Worm (Caenorhabditis elegans): ENCODE data around the gene pgap-2.

pgap-2 gene

ce11 chrIII:4703932-4704454 lies 1.3 kb upstream of the pgap-2 start, which contains the start of the genes clp-2 and mrpl-16 (continued):
- TF ChIP-seq C34B4.2 (tag; optimal IDR thresholded peaks at IDR 0.05) (no peak), C04F5.9 (tag; optimal IDR thresholded peaks at IDR 0.05) (no peak), elt-2 (tag; optimal IDR thresholded peaks at IDR 0.05) (no peak), aha-1 (tag; optimal IDR thresholded peaks at IDR 0.05) (no peak), nhr-28 (tag; optimal IDR thresholded peaks at IDR 0.05) (no peak), hlh-4 (tag; optimal IDR thresholded peaks at IDR 0.05) (no peak), rnt-1 (tag; optimal IDR thresholded peaks at IDR 0.05) (peak; percentile 34), mab-9 (GFP tag; IDR thresholded peaks at IDR 0.05) (no peak), alr-1 (tag; optimal IDR thresholded peaks at IDR 0.05; ENCODE audit: borderline replicate concordance) (no peak), snpc-4 (tag; optimal IDR thresholded peaks at IDR 0.05) (no peak), efl-3 (GFP tag; optimal IDR thresholded peaks at IDR 0.05) (no peak), sox-4 (tag; optimal IDR thresholded peaks at IDR 0.05) (no peak), F16B12.6 (tag; optimal IDR thresholded peaks at IDR 0.05) (peak; percentile 1), C16A3.4 (tag; optimal IDR thresholded peaks at IDR 0.05) (peak; percentile 10), nhr-19 (GFP tag; conservative IDR thresholded peaks at IDR 0.05) (no peak), nhr-84 (tag; optimal IDR thresholded peaks at IDR 0.05) (no peak), nhr-47 (tag; optimal IDR thresholded peaks at IDR 0.05) (peak; percentile 5), lin-15B (tag; optimal IDR thresholded peaks at IDR 0.05) (no peak), unc-98 (GFP tag; IDR thresholded peaks at IDR 0.05) (no peak), pax-3 (tag; optimal IDR thresholded peaks at IDR 0.05) (no peak), egl-27 (tag; optimal IDR thresholded peaks at IDR 0.05) (no peak), lin-39 (tag; optimal IDR thresholded peaks at IDR 0.05) (no peak), lin-13 (GFP tag; optimal IDR thresholded peaks at IDR 0.05) (no peak), efl-1 (optimal IDR thresholded peaks at IDR 0.05) (peak; percentile 42 to 58), efl-1 (GFP tag; optimal IDR thresholded peaks at IDR 0.05 in 1 of 2) (peak; percentile 59 to 93), nhr-77 (tag; optimal IDR thresholded peaks at IDR 0.05) (no peak), fos-1 (tag; optimal IDR thresholded peaks at IDR 0.05) (no peak), nhr-12 (tag; optimal IDR thresholded peaks at IDR 0.05) (no peak), tlp-1 (tag; optimal IDR thresholded peaks at IDR 0.05) (no peak), mef-2 (tag; optimal IDR thresholded peaks at IDR 0.05) (no peak), skn-1 (tag; optimal IDR thresholded peaks at IDR 0.05) (no peak), sptf-1 (tag; optimal IDR thresholded peaks at IDR 0.05) (no peak)

DNA sequence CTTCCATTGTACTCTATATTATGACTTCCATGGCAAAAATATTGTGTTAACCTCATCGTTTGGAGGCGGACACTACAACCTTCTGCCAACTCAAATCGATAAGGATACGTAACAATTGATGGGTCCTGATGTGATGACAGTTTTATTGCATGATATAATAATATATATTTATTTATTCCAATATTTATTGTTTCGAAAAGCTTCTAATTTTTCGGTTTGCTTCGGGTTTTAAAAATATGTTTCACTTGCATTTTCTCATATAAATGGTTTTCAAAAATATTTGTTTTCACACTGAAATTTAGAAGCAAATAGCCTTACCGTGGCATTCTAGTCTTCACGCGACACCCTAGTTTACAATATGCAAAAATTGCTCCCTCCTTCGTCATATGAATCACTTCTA lies 1.4 kb downstream of the pgap-2 start, which contains the start of gene T04A8.13:
Gene T04A8.13, plus strand, starts transcription at position 301 of the 400 bp plus-strand sequence.
- TF ChIP-seq alr-1 (tag; optimal IDR thresholded peaks at IDR 0.05; ENCODE audit: borderline replicate concordance) (no peak), efl-1 (optimal IDR thresholded peaks at IDR 0.05) (no peak), efl-1 (GFP tag; optimal IDR thresholded peaks at IDR 0.05 in 1 of 2) (peak in 1 of 2 experiments; percentile 2)

DNA sequence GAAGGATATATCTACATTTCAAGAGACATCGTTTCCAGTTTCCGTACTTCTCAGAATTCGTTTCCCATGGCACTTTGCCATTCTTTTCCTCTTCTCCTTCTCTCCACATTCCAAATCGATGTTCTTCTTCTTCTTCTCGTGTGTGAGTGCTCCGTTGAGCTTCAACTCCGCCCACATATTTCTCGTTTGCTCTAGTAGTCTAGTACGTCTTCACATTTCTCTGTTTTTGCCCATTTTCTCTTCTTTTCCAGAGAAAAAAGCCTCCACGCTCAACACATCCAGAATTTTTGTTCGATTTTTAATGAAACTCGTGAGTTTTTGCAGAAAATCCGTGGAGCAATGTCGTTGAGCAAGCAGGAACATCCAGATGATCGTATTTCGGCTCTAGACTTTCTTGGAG lies 3.6 kb downstream of the pgap-2 start, which contains the start of gene T04A8.18:
Gene T04A8.18, plus strand, starts transcription at position 301 of the 400 bp plus-strand sequence.
- TF ChIP-seq egl-27 (tag; optimal IDR thresholded peaks at IDR 0.05) (no peak), nhr-237 (tag; optimal IDR thresholded peaks at IDR 0.05) (no peak), unc-62 (GFP tag; optimal IDR thresholded peaks at IDR 0.05) (no peak), lin-39 (tag; optimal IDR thresholded peaks at IDR 0.05) (no peak), sptf-1 (tag; optimal IDR thresholded peaks at IDR 0.05) (no peak), fkh-8 (tag; optimal IDR thresholded peaks at IDR 0.05) (no peak), lin-14 (GFP tag; optimal IDR thresholded peaks at IDR 0.05) (no peak)

DNA sequence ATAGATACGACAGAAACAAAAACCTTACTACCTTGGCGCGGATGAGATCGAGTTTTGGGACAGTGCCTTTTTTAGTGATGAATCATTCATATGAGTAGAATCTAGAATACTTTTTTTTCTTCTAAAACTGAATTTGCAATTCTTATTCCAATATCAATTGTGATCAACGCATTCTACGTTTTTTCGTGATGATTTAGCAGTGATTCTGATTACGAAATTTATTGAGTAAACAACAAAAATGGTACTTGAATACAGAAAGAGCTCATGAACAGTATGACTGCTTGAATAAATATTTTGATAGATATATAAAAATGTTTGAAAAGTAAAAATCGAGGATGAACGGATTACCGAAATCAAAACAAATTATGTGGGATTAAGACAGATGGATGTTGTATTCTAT lies 9.8 kb downstream of the pgap-2 start, which contains the start of gene him-18:
Gene him-18, minus strand, starts transcription at position 101 of the 400 bp plus-strand sequence.
- no peak for TF ChIP-seq ceh-82 (tag; optimal IDR thresholded peaks at IDR 0.05)
- no peak for TF ChIP-seq aly-2 (tag; optimal IDR thresholded peaks at IDR 0.05)
- TF ChIP-seq isw-1 (GFP tag; IDR thresholded peaks at IDR 0.05), result no peak
- no peak for TF ChIP-seq F16B12.6 (tag; optimal IDR thresholded peaks at IDR 0.05)
- TF ChIP-seq alr-1 (tag; optimal IDR thresholded peaks at IDR 0.05; ENCODE audit: borderline replicate concordance), result no peak
- TF ChIP-seq sup-37 (GFP tag; optimal IDR thresholded peaks at IDR 0.05), result no peak
- TF ChIP-seq fkh-10 (GFP tag; optimal IDR thresholded peaks at IDR 0.05), result no peak
- no peak for TF ChIP-seq nhr-20 (tag; optimal IDR thresholded peaks at IDR 0.05)
- TF ChIP-seq blmp-1 (tag; optimal IDR thresholded peaks at IDR 0.05), result no peak
- no peak for TF ChIP-seq elt-2 (tag; optimal IDR thresholded peaks at IDR 0.05)
